Worm (Caenorhabditis elegans) whole organism, L2 larva: Measurements from ENCODE around the gene clec-196.

Experiments used
- elt-3 ChIP-seq: sonication (generic microtip); optimal IDR thresholded peaks from 2 replicates; lab custom pipeline; 2017; ENCODE audit warnings: missing biosample characterization, missing genetic modification characterization
- lsy-2 ChIP-seq, 2 experiments: fragments of 150-350 bp in 1 of 2; sonication (generic microtip) in 1 of 2; optimal IDR thresholded peaks; 2 replicates each; lab custom pipeline; 2014 to 2017; ENCODE audit warnings: missing biosample characterization in 2 of 2, missing genetic modification characterization in 2 of 2
- unc-62 ChIP-seq: fragments of 150-350 bp; optimal IDR thresholded peaks from 2 replicates; lab custom pipeline; 2014; ENCODE audit warnings: missing biosample characterization, missing genetic modification reagents, missing genetic modification characterization

ce11 chrIV:17269042-17269441, 7.7 kb upstream of the clec-196 start, which contains the start of gene atgp-1:
- TF ChIP-seq elt-3 (tag; lab: Kevin White, UChicago) = no peak
- TF ChIP-seq lsy-2 (tag; optimal IDR thresholded peaks at IDR 0.05; lab: Kevin White, UChicago) = no peak
- TF ChIP-seq unc-62 (GFP tag; lab: Kevin White, UChicago) = no peak
